Fruit fly (Drosophila melanogaster) whole organism, embryonic: ENCODE data around the gene Taf2.
A peak's percentile ranks its signal among the peaks of the same experiment; 100 is the strongest.

Source experiments
- CG12236 ChIP-seq: fragments of 200-800 bp; sonication (Bioruptor generic); optimal IDR thresholded peaks from 2 replicates; lab custom pipeline; 2016; ENCODE audit warnings: missing biosample characterization, missing genetic modification characterization
- CG12299 ChIP-seq: fragments of 200-800 bp; sonication (Bioruptor generic); optimal IDR thresholded peaks from 2 replicates; lab custom pipeline; 2018; ENCODE audit warnings: missing biosample characterization, mild to moderate bottlenecking, missing genetic modification characterization
- CG12391 ChIP-seq: fragments of 200-800 bp; sonication (Bioruptor generic); optimal IDR thresholded peaks from 3 replicates; lab custom pipeline; 2018; ENCODE audit warnings: missing biosample characterization, mild to moderate bottlenecking, missing genetic modification characterization, moderate library complexity
- CG13424 ChIP-seq: fragments of 200-800 bp; sonication (Bioruptor generic); optimal IDR thresholded peaks from 2 replicates; lab custom pipeline; 2019; ENCODE audit warnings: missing biosample characterization, mild to moderate bottlenecking, missing genetic modification characterization, moderate library complexity
- CG13775 ChIP-seq: fragments of 200-800 bp; sonication (Bioruptor generic); optimal IDR thresholded peaks from 3 replicates; lab custom pipeline; 2017; ENCODE audit warnings: missing biosample characterization, mild to moderate bottlenecking, missing genetic modification characterization
- CG14441 ChIP-seq: fragments of 200-800 bp; sonication (Bioruptor generic); IDR thresholded peaks from 2 replicates; pipeline ENCODE4 v1.3.6; 2022; ENCODE audit warnings: missing biosample characterization, missing genetic modification characterization
- CG15514 ChIP-seq: fragments of 200-800 bp; sonication (Bioruptor generic); optimal IDR thresholded peaks from 3 replicates; lab custom pipeline; 2017; ENCODE audit warnings: missing biosample characterization, missing genetic modification characterization, mild to moderate bottlenecking, moderate library complexity, missing genetic modification reagents
- CG17359 ChIP-seq: fragments of 200-800 bp; sonication (Bioruptor generic); optimal IDR thresholded peaks from 3 replicates; lab custom pipeline; 2018; ENCODE audit warnings: missing biosample characterization, mild to moderate bottlenecking, missing genetic modification characterization, moderate library complexity
- CG18476 ChIP-seq: fragments of 200-800 bp; sonication (Bioruptor generic); optimal IDR thresholded peaks from 2 replicates; lab custom pipeline; 2016; ENCODE audit warnings: missing biosample characterization, mild to moderate bottlenecking, missing genetic modification characterization
- CG18764 ChIP-seq: fragments of 200-800 bp; sonication (Bioruptor generic); optimal IDR thresholded peaks from 3 replicates; lab custom pipeline; 2016; ENCODE audit warnings: missing biosample characterization, missing genetic modification characterization
- CG42726 ChIP-seq: fragments of 200-800 bp; sonication (Bioruptor generic); IDR thresholded peaks from 2 replicates; pipeline ENCODE4 v1.3.6; 2022; ENCODE audit warnings: missing biosample characterization, missing genetic modification characterization; ENCODE audit not compliant: partially characterized antibody
- CG4404 ChIP-seq: fragments of 200-800 bp; sonication (Bioruptor generic); IDR thresholded peaks from 2 replicates; pipeline ENCODE4 v1.3.6; 2022; ENCODE audit warnings: missing biosample characterization, missing genetic modification characterization
- CG4854 ChIP-seq: fragments of 200-800 bp; sonication (Bioruptor generic); optimal IDR thresholded peaks from 2 replicates; lab custom pipeline; 2016; ENCODE audit warnings: missing biosample characterization, missing genetic modification characterization, inconsistent platforms
- CG6654 ChIP-seq: fragments of 200-800 bp; sonication (Bioruptor generic); optimal IDR thresholded peaks from 2 replicates; lab custom pipeline; 2017; ENCODE audit warnings: missing biosample characterization, mild to moderate bottlenecking, missing genetic modification characterization
- CG7271 ChIP-seq: fragments of 200-800 bp; sonication (Bioruptor generic); optimal IDR thresholded peaks from 2 replicates; lab custom pipeline; 2018; ENCODE audit warnings: missing biosample characterization, mild to moderate bottlenecking, missing genetic modification characterization, moderate library complexity
- CG7963 ChIP-seq: fragments of 200-800 bp; sonication (Bioruptor generic); IDR thresholded peaks from 3 replicates; pipeline ENCODE4 v1.3.6; 2022; ENCODE audit warnings: missing biosample characterization, missing genetic modification characterization; ENCODE audit not compliant: partially characterized antibody
- CG8765 ChIP-seq: fragments of 200-800 bp; sonication (Bioruptor generic); IDR thresholded peaks from 2 replicates; pipeline ENCODE4 v1.3.6; 2022; ENCODE audit warnings: missing biosample characterization, missing genetic modification characterization
- CG9437 ChIP-seq: fragments of 200-800 bp; sonication (Bioruptor generic); optimal IDR thresholded peaks from 2 replicates; lab custom pipeline; 2018; ENCODE audit warnings: missing biosample characterization, mild to moderate bottlenecking, missing genetic modification characterization
- CG9609 ChIP-seq: fragments of 200-800 bp; sonication (Bioruptor generic); optimal IDR thresholded peaks from 3 replicates; lab custom pipeline; 2016; ENCODE audit warnings: missing biosample characterization, missing genetic modification characterization
- CG9932 ChIP-seq: fragments of 200-800 bp; sonication (Bioruptor generic); IDR thresholded peaks from 2 replicates; pipeline ENCODE4 v1.3.6; 2022; ENCODE audit warnings: missing biosample characterization, missing genetic modification characterization
- Chrac-16 ChIP-seq: fragments of 200-800 bp; sonication (Bioruptor generic); optimal IDR thresholded peaks from 3 replicates; lab custom pipeline; 2016; ENCODE audit warnings: missing biosample characterization, missing genetic modification characterization
- Dfd ChIP-seq, 2 experiments: fragments of >200 bp; optimal IDR thresholded peaks; 2 replicates each; lab custom pipeline; 2017; ENCODE audit warnings: missing biosample characterization in 2 of 2, missing genetic modification characterization in 2 of 2
- Dip3 ChIP-seq: fragments of 200-800 bp; sonication (Bioruptor generic); optimal IDR thresholded peaks from 3 replicates; lab custom pipeline; 2016; ENCODE audit warnings: missing biosample characterization, missing genetic modification characterization
- Eip74EF ChIP-seq, 2 experiments: fragments of 200-800 bp in 1 of 2; fragments of >200 bp in 1 of 2; sonication (Bioruptor generic) in 1 of 2; optimal IDR thresholded peaks; 2 replicates each; lab custom pipeline; 2017 to 2019; ENCODE audit warnings: missing biosample characterization in 2 of 2, missing genetic modification characterization in 2 of 2, mild to moderate bottlenecking in 1 of 2, moderate library complexity in 1 of 2
- Fer3 ChIP-seq: fragments of 200-800 bp; sonication (Bioruptor generic); optimal IDR thresholded peaks from 2 replicates; lab custom pipeline; 2018; ENCODE audit warnings: missing biosample characterization, mild to moderate bottlenecking, missing genetic modification characterization, moderate library complexity
- Hey ChIP-seq: fragments of 200-800 bp; sonication (Bioruptor generic); optimal IDR thresholded peaks from 3 replicates; lab custom pipeline; 2018; ENCODE audit warnings: missing biosample characterization, mild to moderate bottlenecking, missing genetic modification characterization
- Hr3 ChIP-seq: fragments of 200-800 bp; sonication (Bioruptor generic); optimal IDR thresholded peaks from 3 replicates; lab custom pipeline; 2016; ENCODE audit warnings: missing biosample characterization, missing genetic modification characterization
- Myb ChIP-seq: fragments of 200-800 bp; sonication (Bioruptor generic); optimal IDR thresholded peaks from 2 replicates; lab custom pipeline; 2016; ENCODE audit warnings: missing biosample characterization, missing genetic modification characterization
- NC2α ChIP-seq: fragments of 200-800 bp; sonication (Bioruptor generic); optimal IDR thresholded peaks from 2 replicates; lab custom pipeline; 2016; ENCODE audit warnings: missing biosample characterization, missing genetic modification characterization
- Oaz ChIP-seq: fragments of 200-800 bp; sonication (Bioruptor generic); IDR thresholded peaks from 2 replicates; pipeline ENCODE4 v1.3.6; 2022; ENCODE audit warnings: missing biosample characterization, missing genetic modification characterization
- Taf1 ChIP-seq: fragments of 200-800 bp; sonication (Bioruptor generic); IDR thresholded peaks from 2 replicates; pipeline ENCODE4 v1.3.6; 2022; ENCODE audit warnings: missing biosample characterization, missing genetic modification characterization
- Tbp ChIP-seq: fragments of >200 bp; optimal IDR thresholded peaks from 2 replicates; lab custom pipeline; 2018; ENCODE audit warnings: missing biosample characterization, missing genetic modification characterization
- Usf ChIP-seq: fragments of 200-800 bp; sonication (Bioruptor generic); optimal IDR thresholded peaks from 2 replicates; lab custom pipeline; 2017; ENCODE audit warnings: missing genotype, missing biosample characterization, missing genetic modification characterization
- YL-1 ChIP-seq: fragments of 200-800 bp; sonication (Bioruptor generic); optimal IDR thresholded peaks from 3 replicates; lab custom pipeline; 2017; ENCODE audit warnings: missing biosample characterization, mild to moderate bottlenecking, missing genetic modification characterization
- ase ChIP-seq: fragments of 200-800 bp; sonication (Bioruptor generic); IDR thresholded peaks from 3 replicates; pipeline ENCODE4 v1.3.6; 2022; ENCODE audit warnings: missing biosample characterization, missing genetic modification characterization
- ci ChIP-seq: fragments of 200-800 bp; sonication (Bioruptor generic); IDR thresholded peaks from 3 replicates; pipeline ENCODE4 v1.3.6; 2022; ENCODE audit warnings: missing biosample characterization, missing genetic modification characterization
- croc ChIP-seq: fragments of 200-800 bp; sonication (Bioruptor generic); conservative IDR thresholded peaks from 3 replicates; pipeline ENCODE4 v1.3.6; 2022; ENCODE audit warnings: missing biosample characterization, missing genetic modification characterization
- cwo ChIP-seq: fragments of 200-800 bp; sonication (Bioruptor generic); optimal IDR thresholded peaks from 3 replicates; lab custom pipeline; 2017; ENCODE audit warnings: missing biosample characterization, missing genetic modification characterization, mild to moderate bottlenecking, moderate library complexity, missing genetic modification reagents
- dan ChIP-seq: fragments of 200-800 bp; sonication (Bioruptor generic); IDR thresholded peaks from 2 replicates; pipeline ENCODE4 v1.3.6; 2022; ENCODE audit warnings: missing biosample characterization, missing genetic modification characterization
- exex ChIP-seq: fragments of 200-800 bp; sonication (Bioruptor generic); optimal IDR thresholded peaks from 4 replicates; lab custom pipeline; 2018; ENCODE audit warnings: missing biosample characterization, mild to moderate bottlenecking, missing genetic modification characterization, moderate library complexity
- ftz-f1 ChIP-seq: fragments of 200-800 bp; sonication (Bioruptor generic); optimal IDR thresholded peaks from 2 replicates; lab custom pipeline; 2016; ENCODE audit warnings: missing biosample characterization, missing genetic modification characterization
- gcm ChIP-seq: fragments of 200-800 bp; sonication (Bioruptor generic); optimal IDR thresholded peaks from 2 replicates; lab custom pipeline; 2019; ENCODE audit warnings: missing biosample characterization, mild to moderate bottlenecking, missing genetic modification characterization, moderate library complexity
- ken ChIP-seq: fragments of 200-800 bp; sonication (Bioruptor generic); IDR thresholded peaks from 3 replicates; pipeline ENCODE4 v1.3.6; 2022; ENCODE audit warnings: missing biosample characterization, missing genetic modification characterization
- knrl ChIP-seq: fragments of 200-800 bp; sonication (Bioruptor generic); IDR thresholded peaks from 3 replicates; pipeline ENCODE4 v1.3.6; 2022; ENCODE audit warnings: missing biosample characterization, missing genetic modification characterization; ENCODE audit not compliant: partially characterized antibody
- pho ChIP-seq: fragments of 200-800 bp; sonication (Bioruptor generic); optimal IDR thresholded peaks from 2 replicates; lab custom pipeline; 2016; ENCODE audit warnings: missing biosample characterization, missing genetic modification characterization
- pita ChIP-seq: fragments of 200-800 bp; sonication (Bioruptor generic); optimal IDR thresholded peaks from 2 replicates; lab custom pipeline; 2017; ENCODE audit warnings: missing biosample characterization, mild to moderate bottlenecking, missing genetic modification characterization
- pnt ChIP-seq: fragments of 200-800 bp; sonication (Bioruptor generic); optimal IDR thresholded peaks from 3 replicates; lab custom pipeline; 2016; ENCODE audit warnings: missing biosample characterization, missing genetic modification characterization
- seq ChIP-seq: fragments of 200-800 bp; sonication (Bioruptor generic); IDR thresholded peaks from 2 replicates; pipeline ENCODE4 v1.3.6; 2022; ENCODE audit warnings: missing biosample characterization, missing genetic modification characterization
- tio ChIP-seq: fragments of 200-800 bp; sonication (Bioruptor generic); optimal IDR thresholded peaks from 2 replicates; lab custom pipeline; 2017; ENCODE audit warnings: missing biosample characterization, missing genetic modification characterization, inconsistent platforms
- unpg ChIP-seq: fragments of 200-800 bp; sonication (Bioruptor generic); optimal IDR thresholded peaks from 3 replicates; lab custom pipeline; 2018; ENCODE audit warnings: missing biosample characterization, mild to moderate bottlenecking, missing genetic modification characterization, moderate library complexity
- yki ChIP-seq: fragments of >200 bp; optimal IDR thresholded peaks from 3 replicates; lab custom pipeline; 2018

Gene Taf2

dm6 chr3L:9847420-9847977, 41.0 kb downstream of the Taf2 start (continued):
- TF ChIP-seq Hey (tag; lab: Kevin White, UChicago) (no peak), seq (GFP tag; lab: Robert Waterston, UW) (peak; percentile 49; the same call in 1 of the 2 replicates), exex (no peak), Taf1 (GFP tag; lab: Robert Waterston, UW) (no peak), gcm (no peak), CG13775 (GFP tag; lab: Kevin White, UChicago) (no peak), CG9437 (GFP tag; lab: Kevin White, UChicago) (peak; percentile 4), Usf (GFP tag; lab: Kevin White, UChicago) (no peak), ftz-f1 (GFP tag; lab: Kevin White, UChicago) (no peak), Hr3 (GFP tag; lab: Kevin White, UChicago) (peak; percentile 10), pita (no peak), Oaz (GFP tag; lab: Robert Waterston, UW) (no peak), CG42726 (GFP tag; lab: Robert Waterston, UW) (no peak), NC2α (no peak), YL-1 (GFP tag; lab: Kevin White, UChicago) (no peak), CG12391 (tag; lab: Kevin White, UChicago) (peak; percentile 19), CG17359 (peak; percentile 62), dan (no peak), CG7963 (GFP tag; lab: Robert Waterston, UW) (no peak), CG15514 (peak; percentile 49), CG12299 (tag; lab: Kevin White, UChicago) (no peak), Dfd (GFP tag; optimal IDR thresholded peaks at IDR 0.05; lab: Kevin White, UChicago) (no peak), pnt (no peak), CG6654 (no peak), cwo (GFP tag; lab: Kevin White, UChicago) (peak; percentile 55), pho (GFP tag; lab: Kevin White, UChicago) (peak; percentile 37), CG4854 (GFP tag; lab: Kevin White, UChicago) (peak; percentile 0), ase (peak; percentile 42; the same call in 2 of the 3 replicates), unpg (GFP tag; lab: Kevin White, UChicago) (peak; percentile 44), tio (no peak), Myb (GFP tag; lab: Kevin White, UChicago) (no peak), yki (lab: Kevin White, UChicago) (no peak), CG18476 (GFP tag; lab: Kevin White, UChicago) (no peak), Fer3 (tag; lab: Kevin White, UChicago) (peak; percentile 73), ci (GFP tag; lab: Robert Waterston, UW) (peak; percentile 38; the same call in 1 of the 3 replicates), CG9609 (peak; percentile 48), CG18764 (peak; percentile 32), CG12236 (GFP tag; lab: Kevin White, UChicago) (no peak), CG9932 (peak; percentile 80), ken (no peak), Tbp (GFP tag; lab: Kevin White, UChicago) (no peak), Dip3 (peak; percentile 46), CG8765 (no peak), CG13424 (peak; percentile 58), CG14441 (GFP tag; lab: Robert Waterston, UW) (peak; percentile 64), Chrac-16 (GFP tag; lab: Kevin White, UChicago) (peak; percentile 37), croc (GFP tag; lab: Robert Waterston, UW) (no peak), CG7271 (tag; lab: Kevin White, UChicago) (no peak), Eip74EF (GFP tag; optimal IDR thresholded peaks at IDR 0.05; lab: Kevin White, UChicago) (no peak), CG4404 (GFP tag; lab: Robert Waterston, UW) (no peak), knrl (GFP tag; lab: Robert Waterston, UW) (no peak)
